Worm (Caenorhabditis elegans) whole organism, midembryonic: Measurements from ENCODE around the gene arrd-16.
A peak's percentile ranks its signal among the peaks of the same experiment; 100 is the strongest.

Source experiments
- T22C8.4 ChIP-seq: fragments of 200-800 bp; sonication (Bioruptor generic); IDR thresholded peaks from 2 replicates; pipeline ENCODE4 v1.3.6; 2022; ENCODE audit warnings: missing genetic modification characterization, missing compliant biosample characterization
- cog-1 ChIP-seq: sonication (generic microtip); optimal IDR thresholded peaks from 2 replicates; lab custom pipeline; 2016; ENCODE audit warnings: missing genetic modification characterization, missing compliant biosample characterization
- flt-1 ChIP-seq: fragments of 200-800 bp; sonication (Bioruptor generic); IDR thresholded peaks from 2 replicates; pipeline ENCODE4 v1.3.6; 2022; ENCODE audit warnings: missing genetic modification characterization, missing compliant biosample characterization
- klf-2 ChIP-seq: fragments of 200-800 bp; sonication (Bioruptor generic); conservative IDR thresholded peaks from 2 replicates; pipeline ENCODE4 v1.3.6; 2022; ENCODE audit warnings: missing genetic modification reagents, missing genetic modification characterization, missing compliant biosample characterization
- med-1 ChIP-seq: sonication (generic microtip); optimal IDR thresholded peaks from 2 replicates; lab custom pipeline; 2017; ENCODE audit warnings: missing genetic modification characterization, mild to moderate bottlenecking, missing compliant biosample characterization, antibody characterized with exemption, missing genetic modification reagents; ENCODE audit not compliant: insufficient read depth
- ref-1 ChIP-seq: fragments of 200-800 bp; sonication (Bioruptor generic); conservative IDR thresholded peaks from 2 replicates; pipeline ENCODE4 v1.3.6; 2022; ENCODE audit warnings: missing genetic modification reagents, missing genetic modification characterization, missing compliant biosample characterization
- tab-1 ChIP-seq: fragments of 200-800 bp; sonication (Bioruptor generic); IDR thresholded peaks from 2 replicates; pipeline ENCODE4 v1.3.6; 2022; ENCODE audit warnings: missing genetic modification characterization, missing compliant biosample characterization
- ztf-23 ChIP-seq: fragments of 200-800 bp; sonication (Bioruptor generic); IDR thresholded peaks from 2 replicates; pipeline ENCODE4 v1.3.6; 2022; ENCODE audit warnings: missing genetic modification reagents, missing genetic modification characterization, missing compliant biosample characterization
- ztf-29 ChIP-seq: fragments of 200-800 bp; sonication (Bioruptor generic); IDR thresholded peaks from 2 replicates; pipeline ENCODE4 v1.3.6; 2022; ENCODE audit warnings: missing genetic modification reagents, missing genetic modification characterization, missing compliant biosample characterization

The arrd-16 gene

ce11 chrIII:12455651-12456420, 28.7 kb upstream of the arrd-16 start:
- TF ChIP-seq ztf-29 (GFP tag; lab: Robert Waterston, UW): no peak
- TF ChIP-seq ref-1 (GFP tag; lab: Robert Waterston, UW): no peak
- no peak for TF ChIP-seq T22C8.4 (GFP tag; lab: Robert Waterston, UW)
- no peak for TF ChIP-seq klf-2 (GFP tag; lab: Robert Waterston, UW)
- TF ChIP-seq med-1 (GFP tag; lab: Kevin White, UChicago): no peak
- TF ChIP-seq flt-1 (GFP tag; lab: Robert Waterston, UW): no peak
- TF ChIP-seq ztf-23 (GFP tag; lab: Robert Waterston, UW): no peak
- no peak for TF ChIP-seq tab-1

- no peak for TF ChIP-seq tab-1
- TF ChIP-seq ztf-23 (GFP tag; lab: Robert Waterston, UW): no peak
- no peak for TF ChIP-seq cog-1 (tag; lab: Kevin White, UChicago)
- TF ChIP-seq med-1 (GFP tag; lab: Kevin White, UChicago): no peak
- TF ChIP-seq T22C8.4 (GFP tag; lab: Robert Waterston, UW): no peak
- TF ChIP-seq klf-2 (GFP tag; lab: Robert Waterston, UW): no peak
- no peak for TF ChIP-seq ref-1 (GFP tag; lab: Robert Waterston, UW)
Measured at ce11 chrIII:12456801-12457647, 27.5 kb upstream of the arrd-16 start, which contains the start of the genes scav-3 and Y49E10.21. TSS of gene scav-3 (minus strand) at chrIII:12456850. TSS of gene Y49E10.21 (plus strand) at chrIII:12457597.

- TF ChIP-seq T22C8.4 (GFP tag; lab: Robert Waterston, UW) (no peak), med-1 (GFP tag; lab: Kevin White, UChicago) (no peak), klf-2 (GFP tag; lab: Robert Waterston, UW) (no peak), ztf-23 (GFP tag; lab: Robert Waterston, UW) (no peak), ztf-29 (GFP tag; lab: Robert Waterston, UW) (no peak), flt-1 (GFP tag; lab: Robert Waterston, UW) (no peak), cog-1 (tag; lab: Kevin White, UChicago) (no peak), tab-1 (no peak), ref-1 (GFP tag; lab: Robert Waterston, UW) (no peak)
Measured at ce11 chrIII:12458970-12459369, 25.6 kb upstream of the arrd-16 start.

- TF ChIP-seq flt-1 (GFP tag; lab: Robert Waterston, UW): no peak
- TF ChIP-seq cog-1 (tag; lab: Kevin White, UChicago): no peak
- no peak for TF ChIP-seq T22C8.4 (GFP tag; lab: Robert Waterston, UW)
- no peak for TF ChIP-seq ztf-29 (GFP tag; lab: Robert Waterston, UW)
- TF ChIP-seq ztf-23 (GFP tag; lab: Robert Waterston, UW): no peak
- TF ChIP-seq ref-1 (GFP tag; lab: Robert Waterston, UW): no peak
- TF ChIP-seq med-1 (GFP tag; lab: Kevin White, UChicago): no peak
- no peak for TF ChIP-seq klf-2 (GFP tag; lab: Robert Waterston, UW)
- TF ChIP-seq tab-1: no peak
Measured at ce11 chrIII:12466310-12466709, 18.2 kb upstream of the arrd-16 start, which contains the start of gene pstk-1. TSS of gene pstk-1 (plus strand) at chrIII:12466610.

- TF ChIP-seq cog-1 (tag; lab: Kevin White, UChicago): no peak
- no peak for TF ChIP-seq klf-2 (GFP tag; lab: Robert Waterston, UW)
- TF ChIP-seq T22C8.4 (GFP tag; lab: Robert Waterston, UW): no peak
- no peak for TF ChIP-seq ztf-23 (GFP tag; lab: Robert Waterston, UW)
- no peak for TF ChIP-seq flt-1 (GFP tag; lab: Robert Waterston, UW)
- TF ChIP-seq tab-1: no peak
- no peak for TF ChIP-seq ztf-29 (GFP tag; lab: Robert Waterston, UW)
- TF ChIP-seq med-1 (GFP tag; lab: Kevin White, UChicago): no peak
- TF ChIP-seq ref-1 (GFP tag; lab: Robert Waterston, UW): no peak
Measured at ce11 chrIII:12468869-12469268, 15.7 kb upstream of the arrd-16 start, which contains the start of gene Y49E10.29. TSS of gene Y49E10.29 (plus strand) at chrIII:12469169.

ce11 chrIII:12469800-12470199, 14.7 kb upstream of the arrd-16 start:
- TF ChIP-seq med-1 (GFP tag; lab: Kevin White, UChicago): no peak
- no peak for TF ChIP-seq cog-1 (tag; lab: Kevin White, UChicago)
- TF ChIP-seq flt-1 (GFP tag; lab: Robert Waterston, UW): no peak
- no peak for TF ChIP-seq tab-1
- TF ChIP-seq klf-2 (GFP tag; lab: Robert Waterston, UW): no peak
- TF ChIP-seq ztf-23 (GFP tag; lab: Robert Waterston, UW): no peak
- no peak for TF ChIP-seq T22C8.4 (GFP tag; lab: Robert Waterston, UW)
- TF ChIP-seq ztf-29 (GFP tag; lab: Robert Waterston, UW): no peak
- no peak for TF ChIP-seq ref-1 (GFP tag; lab: Robert Waterston, UW)

ce11 chrIII:12470589-12470988, 13.9 kb upstream of the arrd-16 start:
- no peak for TF ChIP-seq klf-2 (GFP tag; lab: Robert Waterston, UW)

- TF ChIP-seq ztf-23 (GFP tag; lab: Robert Waterston, UW) (0 out of 2 replicates have a peak, but pooled peaks have one; percentile 6), tab-1 (no peak), T22C8.4 (GFP tag; lab: Robert Waterston, UW) (peak; percentile 77; the same call in 1 of the 2 replicates), cog-1 (tag; lab: Kevin White, UChicago) (no peak)
Measured at ce11 chrIII:12472497-12472896, 12.0 kb upstream of the arrd-16 start, which contains the start of gene cccp-1. TSS of gene cccp-1 (plus strand) at chrIII:12472873.
